Worm (Caenorhabditis elegans): ENCODE data around the gene F56B3.4.

Gene F56B3.4

ce11 chrIV:829107-829506 lies 35.0 kb upstream of the F56B3.4 start:
- no peak for TF ChIP-seq nhr-11 (tag; optimal IDR thresholded peaks at IDR 0.05)
- TF ChIP-seq skn-1 (tag; optimal IDR thresholded peaks at IDR 0.05): no peak
- no peak for TF ChIP-seq fkh-10 (GFP tag; optimal IDR thresholded peaks at IDR 0.05)
- TF ChIP-seq elt-2 (tag; optimal IDR thresholded peaks at IDR 0.05): no peak
- no peak for TF ChIP-seq nhr-237 (tag; optimal IDR thresholded peaks at IDR 0.05)
- no peak for TF ChIP-seq elt-1 (tag; optimal IDR thresholded peaks at IDR 0.05)
- TF ChIP-seq nhr-25 (tag; optimal IDR thresholded peaks at IDR 0.05): no peak
- TF ChIP-seq mml-1 (tag; optimal IDR thresholded peaks at IDR 0.05): no peak
- no peak for TF ChIP-seq nhr-43 (tag; optimal IDR thresholded peaks at IDR 0.05; ENCODE audit: poor library complexity, severe bottlenecking)
- no peak for TF ChIP-seq egl-5 (tag; optimal IDR thresholded peaks at IDR 0.05)
- no peak for TF ChIP-seq elt-3 (tag; optimal IDR thresholded peaks at IDR 0.05)
- no peak for TF ChIP-seq nhr-28 (tag; optimal IDR thresholded peaks at IDR 0.05)
- TF ChIP-seq snpc-4 (tag; optimal IDR thresholded peaks at IDR 0.05): no peak

ce11 chrIV:828427-828826 lies 34.4 kb upstream of the F56B3.4 start:
- no peak for TF ChIP-seq unc-39 (tag; optimal IDR thresholded peaks at IDR 0.05)
- peak; percentile 68 for TF ChIP-seq elt-1 (tag; optimal IDR thresholded peaks at IDR 0.05)
- TF ChIP-seq elt-2 (tag; optimal IDR thresholded peaks at IDR 0.05): no peak
- peak; percentile 10 for TF ChIP-seq fkh-10 (GFP tag; optimal IDR thresholded peaks at IDR 0.05)
- TF ChIP-seq lin-15B (tag; optimal IDR thresholded peaks at IDR 0.05): peak; percentile 95
- TF ChIP-seq nhr-11 (tag; optimal IDR thresholded peaks at IDR 0.05): no peak
- TF ChIP-seq lin-39 (tag; optimal IDR thresholded peaks at IDR 0.05): peak; percentile 66
- no peak for TF ChIP-seq ztf-11 (tag; optimal IDR thresholded peaks at IDR 0.05)
- TF ChIP-seq ztf-4 (tag; optimal IDR thresholded peaks at IDR 0.05): no peak
- TF ChIP-seq nhr-237 (tag; optimal IDR thresholded peaks at IDR 0.05): no peak
- peak; percentile 51 for TF ChIP-seq ceh-28 (tag; optimal IDR thresholded peaks at IDR 0.05)
- peak; percentile 49 for TF ChIP-seq nhr-23 (tag; optimal IDR thresholded peaks at IDR 0.05)
- no peak for TF ChIP-seq zag-1 (tag; optimal IDR thresholded peaks at IDR 0.05)
- peak; percentile 81 for TF ChIP-seq pha-4 (tag; optimal IDR thresholded peaks at IDR 0.05)
- no peak for TF ChIP-seq ceh-82 (tag; optimal IDR thresholded peaks at IDR 0.05)
- TF ChIP-seq fos-1 (tag; optimal IDR thresholded peaks at IDR 0.05): no peak
- TF ChIP-seq nfya-1 (tag; optimal IDR thresholded peaks at IDR 0.05; ENCODE audit: insufficient read depth): peak; percentile 88
- no peak for TF ChIP-seq ZK546.5 (tag; optimal IDR thresholded peaks at IDR 0.05)
- TF ChIP-seq eor-1 (tag; optimal IDR thresholded peaks at IDR 0.05): peak in 1 of 2 experiments; percentile 54
- no peak for TF ChIP-seq nhr-77 (tag; optimal IDR thresholded peaks at IDR 0.05)
- TF ChIP-seq nhr-67 (tag; optimal IDR thresholded peaks at IDR 0.05): no peak
- no peak for TF ChIP-seq daf-12 (tag; optimal IDR thresholded peaks at IDR 0.05)
- peak; percentile 85 for TF ChIP-seq hmg-11 (tag; optimal IDR thresholded peaks at IDR 0.05)
- TF ChIP-seq nhr-12 (tag; optimal IDR thresholded peaks at IDR 0.05): no peak
- no peak for TF ChIP-seq jun-1 (tag; optimal IDR thresholded peaks at IDR 0.05)
- TF ChIP-seq aly-2 (tag; optimal IDR thresholded peaks at IDR 0.05): no peak
- TF ChIP-seq egl-27 (tag; optimal IDR thresholded peaks at IDR 0.05): no peak
- TF ChIP-seq ceh-16 (tag; optimal IDR thresholded peaks at IDR 0.05): no peak
- TF ChIP-seq nhr-43 (tag; optimal IDR thresholded peaks at IDR 0.05; ENCODE audit: poor library complexity, severe bottlenecking): no peak
- peak; percentile 63 for TF ChIP-seq snpc-4 (tag; optimal IDR thresholded peaks at IDR 0.05)
- no peak for TF ChIP-seq tbx-2 (tag; optimal IDR thresholded peaks at IDR 0.05)
- no peak for TF ChIP-seq mdl-1 (tag; optimal IDR thresholded peaks at IDR 0.05)
- peak; percentile 28 for TF ChIP-seq R02D3.7 (tag; optimal IDR thresholded peaks at IDR 0.05)

- TF ChIP-seq ceh-16 (tag; optimal IDR thresholded peaks at IDR 0.05): no peak
- TF ChIP-seq pha-4 (tag; optimal IDR thresholded peaks at IDR 0.05): no peak
- TF ChIP-seq lin-39 (tag; optimal IDR thresholded peaks at IDR 0.05): no peak
- no peak for TF ChIP-seq elt-2 (tag; optimal IDR thresholded peaks at IDR 0.05)
- TF ChIP-seq snpc-4 (tag; optimal IDR thresholded peaks at IDR 0.05): no peak
- no peak for TF ChIP-seq mml-1 (tag; optimal IDR thresholded peaks at IDR 0.05)
- no peak for TF ChIP-seq pqm-1 (tag; optimal IDR thresholded peaks at IDR 0.05)
- no peak for TF ChIP-seq unc-62 (GFP tag; optimal IDR thresholded peaks at IDR 0.05)
- TF ChIP-seq nhr-77 (tag; optimal IDR thresholded peaks at IDR 0.05): no peak
- TF ChIP-seq lin-15B (tag; optimal IDR thresholded peaks at IDR 0.05): no peak
- no peak for TF ChIP-seq elt-3 (tag; optimal IDR thresholded peaks at IDR 0.05)
- no peak for TF ChIP-seq nhr-76 (tag; optimal IDR thresholded peaks at IDR 0.05)
- no peak for TF ChIP-seq nfya-1 (tag; optimal IDR thresholded peaks at IDR 0.05; ENCODE audit: insufficient read depth)
- no peak for TF ChIP-seq nhr-67 (tag; optimal IDR thresholded peaks at IDR 0.05)
- TF ChIP-seq ZK546.5 (tag; optimal IDR thresholded peaks at IDR 0.05): no peak
- TF ChIP-seq R02D3.7 (tag; optimal IDR thresholded peaks at IDR 0.05): no peak
Measured at ce11 chrIV:826145-826544, 32.1 kb upstream of the F56B3.4 start.
